Fruit fly (Drosophila melanogaster): Measurements from ENCODE around the gene GstD2.

DNA sequence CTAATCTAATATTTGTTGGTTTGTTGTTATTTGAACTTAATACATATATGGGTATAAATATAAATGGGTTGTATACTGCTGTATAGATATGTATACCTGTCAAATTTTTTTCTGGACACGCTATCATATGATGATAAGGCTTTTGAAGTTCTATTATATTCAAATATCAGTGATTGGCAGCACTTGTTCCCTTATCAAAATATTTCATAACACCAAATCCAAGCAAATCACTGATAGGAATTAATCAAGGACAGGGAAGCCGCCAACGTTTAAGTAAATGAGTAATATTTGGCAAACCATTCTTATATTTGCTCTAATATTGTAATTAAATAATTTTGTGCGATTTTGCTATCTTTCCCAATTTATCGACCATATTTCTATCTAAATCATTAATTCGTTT is 7.5 kb downstream of the GstD2 start:
- TF ChIP-seq HLH3B (GFP tag; IDR thresholded peaks at IDR 0.05) (no peak), CG9797 (GFP tag; optimal IDR thresholded peaks at IDR 0.05) (no peak)

All from whole organism, embryonic.